Fruit fly (Drosophila melanogaster) whole organism, embryonic: ENCODE results near the gene CG14537.

Experiments used
- Awh ChIP-seq: fragments of 200-800 bp; sonication (Bioruptor generic); IDR thresholded peaks from 2 replicates; pipeline ENCODE4, ENCODE4 v1.3.6; 2022; ENCODE audit warnings: missing biosample characterization, missing genetic modification characterization
- BEAF-32 ChIP-seq: fragments of 200-800 bp; sonication (Bioruptor generic); optimal IDR thresholded peaks from 3 replicates; lab custom pipeline; 2017; ENCODE audit warnings: missing biosample characterization, missing genetic modification characterization, mild to moderate bottlenecking, moderate library complexity, missing genetic modification reagents
- Bgb ChIP-seq: fragments of 200-800 bp; sonication (Bioruptor generic); IDR thresholded peaks from 2 replicates; pipeline ENCODE4 v1.3.6; 2022; ENCODE audit warnings: missing biosample characterization, missing genetic modification characterization; ENCODE audit not compliant: partially characterized antibody
- CG11696 ChIP-seq: fragments of 200-800 bp; sonication (Bioruptor generic); IDR thresholded peaks from 2 replicates; pipeline ENCODE4 v1.3.6; 2022; ENCODE audit warnings: missing biosample characterization, missing genetic modification characterization
- CG12659 ChIP-seq: fragments of 200-800 bp; sonication (Bioruptor generic); optimal IDR thresholded peaks from 3 replicates; lab custom pipeline; 2017; ENCODE audit warnings: mild to moderate bottlenecking, missing biosample characterization, missing genetic modification reagents, missing genetic modification characterization
- CG12942 ChIP-seq: fragments of 200-800 bp; sonication (Bioruptor generic); optimal IDR thresholded peaks from 3 replicates; lab custom pipeline; 2016; ENCODE audit warnings: missing biosample characterization, missing genetic modification characterization
- CG15514 ChIP-seq: fragments of 200-800 bp; sonication (Bioruptor generic); optimal IDR thresholded peaks from 3 replicates; lab custom pipeline; 2017; ENCODE audit warnings: missing biosample characterization, missing genetic modification characterization, mild to moderate bottlenecking, moderate library complexity, missing genetic modification reagents
- CG2712 ChIP-seq: fragments of 200-800 bp; optimal IDR thresholded peaks from 3 replicates; lab custom pipeline; 2019; ENCODE audit warnings: missing biosample characterization, mild to moderate bottlenecking, missing genetic modification characterization, moderate library complexity
- CG32772 ChIP-seq: fragments of 200-800 bp; sonication (Bioruptor generic); IDR thresholded peaks from 2 replicates; pipeline ENCODE4 v1.3.6; 2022; ENCODE audit warnings: missing biosample characterization, missing genetic modification characterization
- CG3281 ChIP-seq: fragments of 200-800 bp; sonication (Bioruptor generic); optimal IDR thresholded peaks from 3 replicates; lab custom pipeline; 2017; ENCODE audit warnings: missing biosample characterization, mild to moderate bottlenecking, missing genetic modification characterization
- CG34224 ChIP-seq: fragments of 200-800 bp; sonication (Bioruptor generic); IDR thresholded peaks from 3 replicates; pipeline ENCODE4 v1.3.6; 2022; ENCODE audit warnings: missing biosample characterization, missing genetic modification characterization; ENCODE audit not compliant: partially characterized antibody
- CG3838 ChIP-seq: fragments of 200-800 bp; sonication (Bioruptor generic); optimal IDR thresholded peaks from 3 replicates; lab custom pipeline; 2016; ENCODE audit warnings: missing biosample characterization, missing genetic modification characterization
- CG3995 ChIP-seq: fragments of 200-800 bp; sonication (Bioruptor generic); optimal IDR thresholded peaks from 3 replicates; lab custom pipeline; 2016; ENCODE audit warnings: missing biosample characterization, missing genetic modification characterization
- CG4617 ChIP-seq: fragments of 200-800 bp; sonication (Bioruptor generic); optimal IDR thresholded peaks from 3 replicates; lab custom pipeline; 2016; ENCODE audit warnings: missing biosample characterization, missing genetic modification characterization, borderline replicate concordance
- CG6254 ChIP-seq: fragments of 200-800 bp; sonication (Bioruptor generic); optimal IDR thresholded peaks from 3 replicates; lab custom pipeline; 2017; ENCODE audit warnings: mild to moderate bottlenecking, missing biosample characterization, missing genetic modification reagents, missing genetic modification characterization
- CG6791 ChIP-seq: fragments of 200-800 bp; sonication (Bioruptor generic); IDR thresholded peaks from 3 replicates; pipeline ENCODE4 v1.3.6; 2022; ENCODE audit warnings: missing biosample characterization, missing genetic modification characterization; ENCODE audit not compliant: partially characterized antibody
- CG7987 ChIP-seq: fragments of 200-800 bp; sonication (Bioruptor generic); optimal IDR thresholded peaks from 2 replicates; lab custom pipeline; 2018; ENCODE audit warnings: missing biosample characterization, mild to moderate bottlenecking, missing genetic modification characterization, moderate library complexity
- Camta ChIP-seq: fragments of 200-800 bp; sonication (Bioruptor generic); optimal IDR thresholded peaks from 2 replicates; lab custom pipeline; 2016; ENCODE audit warnings: missing biosample characterization, missing genetic modification characterization
- Dll ChIP-seq: fragments of 200-800 bp; sonication (Bioruptor generic); IDR thresholded peaks from 4 replicates; pipeline ENCODE4 v1.3.6; 2022; ENCODE audit warnings: missing biosample characterization, missing genetic modification characterization; ENCODE audit not compliant: partially characterized antibody
- Dref ChIP-seq: fragments of 200-800 bp; sonication (Bioruptor generic); IDR thresholded peaks from 2 replicates; pipeline ENCODE4 v1.3.6; 2022; ENCODE audit warnings: missing biosample characterization, missing genetic modification characterization
- E2f2 ChIP-seq: fragments of 200-800 bp; sonication (Bioruptor generic); IDR thresholded peaks from 2 replicates; pipeline ENCODE4 v1.3.6; 2022; ENCODE audit warnings: missing biosample characterization, missing genetic modification characterization
- Fer2 ChIP-seq: fragments of 200-800 bp; sonication (Bioruptor generic); optimal IDR thresholded peaks from 2 replicates; lab custom pipeline; 2018; ENCODE audit warnings: missing biosample characterization, mild to moderate bottlenecking, missing genetic modification characterization, moderate library complexity
- Hr3 ChIP-seq: fragments of 200-800 bp; sonication (Bioruptor generic); optimal IDR thresholded peaks from 3 replicates; lab custom pipeline; 2016; ENCODE audit warnings: missing biosample characterization, missing genetic modification characterization
- Oaz ChIP-seq: fragments of 200-800 bp; sonication (Bioruptor generic); IDR thresholded peaks from 2 replicates; pipeline ENCODE4 v1.3.6; 2022; ENCODE audit warnings: missing biosample characterization, missing genetic modification characterization
- Ravus ChIP-seq: fragments of 200-800 bp; sonication (Bioruptor generic); IDR thresholded peaks from 2 replicates; pipeline ENCODE4 v1.3.6; 2022; ENCODE audit warnings: missing biosample characterization, missing genetic modification characterization
- Scr ChIP-seq: fragments of 200-800 bp; sonication (Bioruptor generic); IDR thresholded peaks from 2 replicates; pipeline ENCODE4 v1.3.6; 2022; ENCODE audit warnings: missing biosample characterization, missing genetic modification characterization; ENCODE audit not compliant: partially characterized antibody
- Sin3A ChIP-seq: fragments of >200 bp; optimal IDR thresholded peaks from 2 replicates; lab custom pipeline; 2018
- Sry-δ ChIP-seq: fragments of 200-800 bp; sonication (Bioruptor generic); optimal IDR thresholded peaks from 2 replicates; lab custom pipeline; 2016; ENCODE audit warnings: missing biosample characterization, missing genetic modification characterization
- Xrp1 ChIP-seq: fragments of 200-800 bp; sonication (Bioruptor generic); IDR thresholded peaks from 2 replicates; pipeline ENCODE4 v1.3.6; 2022; ENCODE audit warnings: missing biosample characterization, missing genetic modification characterization
- ato ChIP-seq: fragments of 200-800 bp; sonication (Bioruptor generic); IDR thresholded peaks from 2 replicates; pipeline ENCODE4 v1.3.6; 2022; ENCODE audit warnings: missing biosample characterization, missing genetic modification characterization; ENCODE audit not compliant: partially characterized antibody
- bab2 ChIP-seq: fragments of 200-800 bp; sonication (Bioruptor generic); optimal IDR thresholded peaks from 2 replicates; lab custom pipeline; 2016; ENCODE audit warnings: missing biosample characterization, missing genetic modification characterization
- bbx ChIP-seq: fragments of 200-800 bp; sonication (Bioruptor generic); IDR thresholded peaks from 2 replicates; pipeline ENCODE4 v1.3.6; 2022; ENCODE audit warnings: missing biosample characterization, missing genetic modification characterization; ENCODE audit not compliant: partially characterized antibody
- btn ChIP-seq: fragments of 200-800 bp; sonication (Bioruptor generic); optimal IDR thresholded peaks from 2 replicates; lab custom pipeline; 2016; ENCODE audit warnings: missing biosample characterization, missing genetic modification characterization
- cad ChIP-seq: fragments of >200 bp; optimal IDR thresholded peaks from 2 replicates; lab custom pipeline; 2017; ENCODE audit warnings: missing biosample characterization, missing genetic modification characterization
- chn ChIP-seq: fragments of 200-800 bp; sonication (Bioruptor generic); optimal IDR thresholded peaks from 2 replicates; lab custom pipeline; 2016; ENCODE audit warnings: missing biosample characterization, missing genetic modification characterization
- danr ChIP-seq: fragments of 200-800 bp; sonication (Bioruptor generic); IDR thresholded peaks from 2 replicates; pipeline ENCODE4 v1.3.6; 2022; ENCODE audit warnings: missing biosample characterization, missing genetic modification characterization
- fd3F ChIP-seq: fragments of 200-800 bp; sonication (Bioruptor generic); optimal IDR thresholded peaks from 2 replicates; lab custom pipeline; 2018; ENCODE audit warnings: missing biosample characterization, mild to moderate bottlenecking, missing genetic modification characterization, moderate library complexity
- hb ChIP-seq: fragments of 200-800 bp; sonication (Bioruptor generic); IDR thresholded peaks from 3 replicates; pipeline ENCODE4 v1.3.6; 2022; ENCODE audit warnings: missing biosample characterization, missing genetic modification characterization; ENCODE audit not compliant: partially characterized antibody
- hbn ChIP-seq: fragments of 200-800 bp; sonication (Bioruptor generic); IDR thresholded peaks from 2 replicates; pipeline ENCODE4 v1.3.6; 2022; ENCODE audit warnings: missing biosample characterization, missing genetic modification characterization; ENCODE audit not compliant: partially characterized antibody
- mld ChIP-seq: fragments of 200-800 bp; sonication (Bioruptor generic); IDR thresholded peaks from 3 replicates; pipeline ENCODE4 v1.3.6; 2022; ENCODE audit warnings: missing biosample characterization, missing genetic modification characterization; ENCODE audit not compliant: partially characterized antibody
- nau ChIP-seq: fragments of 200-800 bp; sonication (Bioruptor generic); optimal IDR thresholded peaks from 3 replicates; lab custom pipeline; 2017; ENCODE audit warnings: missing biosample characterization, mild to moderate bottlenecking, missing genetic modification characterization, missing genetic modification reagents
- nmo ChIP-seq: fragments of 200-800 bp; sonication (Bioruptor generic); optimal IDR thresholded peaks from 2 replicates; lab custom pipeline; 2018; ENCODE audit warnings: missing biosample characterization, mild to moderate bottlenecking, missing genetic modification characterization, moderate library complexity
- phol ChIP-seq: fragments of 200-800 bp; sonication (Bioruptor generic); optimal IDR thresholded peaks from 3 replicates; lab custom pipeline; 2018; ENCODE audit warnings: missing biosample characterization, mild to moderate bottlenecking, missing genetic modification characterization, moderate library complexity
- row ChIP-seq: fragments of 200-800 bp; sonication (Bioruptor generic); IDR thresholded peaks from 3 replicates; pipeline ENCODE4 v1.3.6; 2022; ENCODE audit warnings: missing biosample characterization, missing genetic modification characterization
- sc ChIP-seq, 3 experiments: fragments of >200 bp in 2 of 3; fragments of 200-800 bp in 1 of 3; sonication (Bioruptor generic) in 1 of 3; optimal IDR thresholded peaks; 2 replicates in 2 of 3; 3 replicates in 1 of 3; lab custom pipeline; 2017; ENCODE audit warnings: mild to moderate bottlenecking in 1 of 3, missing biosample characterization in 1 of 3, missing genetic modification characterization in 1 of 3, missing genetic modification reagents in 1 of 3
- seq ChIP-seq: fragments of 200-800 bp; sonication (Bioruptor generic); IDR thresholded peaks from 2 replicates; pipeline ENCODE4 v1.3.6; 2022; ENCODE audit warnings: missing biosample characterization, missing genetic modification characterization
- sim ChIP-seq: fragments of 200-800 bp; sonication (Bioruptor generic); IDR thresholded peaks from 2 replicates; pipeline ENCODE4 v1.3.6; 2022; ENCODE audit warnings: missing biosample characterization, missing genetic modification characterization
- sob ChIP-seq: fragments of 200-800 bp; sonication (Bioruptor generic); IDR thresholded peaks from 2 replicates; pipeline ENCODE4 v1.3.6; 2022; ENCODE audit warnings: missing biosample characterization, missing genetic modification characterization
- tap ChIP-seq: fragments of 200-800 bp; optimal IDR thresholded peaks from 3 replicates; lab custom pipeline; 2019; ENCODE audit warnings: missing biosample characterization, mild to moderate bottlenecking, missing genetic modification characterization, moderate library complexity
- vnd ChIP-seq: fragments of 200-800 bp; sonication (Bioruptor generic); IDR thresholded peaks from 3 replicates; pipeline ENCODE4 v1.3.6; 2022; ENCODE audit warnings: missing biosample characterization, missing genetic modification characterization; ENCODE audit not compliant: partially characterized antibody

Gene CG14537

dm6 chr2L:7885271-7885670, 45.0 kb downstream of the CG14537 start, which contains the start of the genes SmE and CG34132 (continued):
- TF ChIP-seq CG12659 (GFP tag; lab: Kevin White, UChicago) (peak; percentile 37), Sin3A (lab: Kevin White, UChicago) (peak; percentile 72), nmo (GFP tag; lab: Kevin White, UChicago) (peak; percentile 28), tap (tag; lab: Kevin White, UChicago) (no peak), mld (peak; percentile 97), CG7987 (no peak), CG32772 (GFP tag; lab: Robert Waterston, UW) (no peak), E2f2 (peak; percentile 66), bab2 (no peak), CG11696 (no peak), Camta (GFP tag; lab: Kevin White, UChicago) (no peak), Hr3 (no peak), sim (no peak), CG2712 (tag; lab: Kevin White, UChicago) (no peak), BEAF-32 (GFP tag; lab: Kevin White, UChicago) (peak; percentile 93), CG4617 (GFP tag; lab: Kevin White, UChicago) (peak; percentile 26), CG34224 (peak; percentile 92), nau (GFP tag; lab: Kevin White, UChicago) (no peak), row (GFP tag; lab: Robert Waterston, UW) (peak; percentile 34; the same call in 1 of the 3 replicates), seq (no peak), cad (GFP tag; lab: Kevin White, UChicago) (no peak), hb (GFP tag; lab: Robert Waterston, UW) (peak; percentile 97), chn (GFP tag; lab: Kevin White, UChicago) (no peak), phol (tag; lab: Kevin White, UChicago) (peak; percentile 30), sc (optimal IDR thresholded peaks at IDR 0.05; lab: Kevin White, UChicago) (no peak), sc (GFP tag; optimal IDR thresholded peaks at IDR 0.05; lab: Kevin White, UChicago) (no peak), sob (GFP tag; lab: Robert Waterston, UW) (0 out of 2 replicates have a peak, but pooled peaks have one; percentile 8)
- TF ChIP-seq, all 482 proteins: peak for 67

DNA sequence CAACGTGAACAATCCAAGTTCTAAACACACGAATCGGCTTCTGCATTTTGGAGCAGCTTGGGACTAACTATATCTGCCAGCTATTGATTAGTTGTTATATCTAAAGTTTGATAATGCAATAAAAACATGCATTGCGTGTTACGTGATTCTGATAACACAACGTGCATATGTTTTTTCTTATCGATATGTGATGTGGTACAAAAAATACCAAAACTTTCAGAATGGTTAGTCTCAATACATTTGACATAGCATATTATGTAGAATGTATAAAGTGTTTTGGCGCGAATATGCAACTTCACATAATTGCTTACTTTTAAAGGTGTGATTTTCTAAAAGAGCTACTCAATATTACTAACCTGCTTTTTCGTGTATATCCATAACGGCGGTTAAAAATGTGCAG, 45.7 kb downstream of the CG14537 start:
- TF ChIP-seq fd3F (no peak), CG12942 (GFP tag; lab: Kevin White, UChicago) (no peak), danr (GFP tag; lab: Robert Waterston, UW) (no peak), Dll (peak; percentile 60), Sry-δ (peak; percentile 23), bbx (GFP tag; lab: Robert Waterston, UW) (peak; percentile 80), ato (GFP tag; lab: Robert Waterston, UW) (peak; percentile 62; the same call in 1 of the 2 replicates), CG3995 (GFP tag; lab: Kevin White, UChicago) (peak; percentile 63), Xrp1 (GFP tag; lab: Robert Waterston, UW) (no peak), Scr (peak; percentile 65), CG6791 (GFP tag; lab: Robert Waterston, UW) (peak; percentile 76), Oaz (GFP tag; lab: Robert Waterston, UW) (no peak), Fer2 (tag; lab: Kevin White, UChicago) (no peak), btn (no peak), tap (tag; lab: Kevin White, UChicago) (no peak), Dref (peak; percentile 71), CG3838 (GFP tag; lab: Kevin White, UChicago) (no peak), Bgb (peak; percentile 72), CG6254 (GFP tag; lab: Kevin White, UChicago) (no peak), row (GFP tag; lab: Robert Waterston, UW) (no peak), CG15514 (no peak), Awh (GFP tag; lab: Robert Waterston, UW) (no peak), vnd (peak; percentile 65; the same call in 2 of the 3 replicates), CG3281 (GFP tag; lab: Kevin White, UChicago) (no peak), hbn (GFP tag; lab: Robert Waterston, UW) (peak; percentile 77), Ravus (no peak)
